Worm (Caenorhabditis elegans) whole organism, young adult: ENCODE results near the gene kin-2.

ENCODE experiments used
- T07F8.4 ChIP-seq: sonication (generic microtip); optimal IDR thresholded peaks from 2 replicates; lab custom pipeline; 2016; ENCODE audit warnings: mild to moderate bottlenecking, missing genetic modification characterization, moderate library complexity, missing compliant biosample characterization
- ceh-100 ChIP-seq: fragments of 200-800 bp; sonication (Bioruptor generic); IDR thresholded peaks from 2 replicates; pipeline ENCODE4 v1.3.6; 2022; ENCODE audit warnings: missing genetic modification reagents, missing genetic modification characterization, missing compliant biosample characterization
- ceh-40 ChIP-seq: fragments of 200-800 bp; sonication (Bioruptor generic); IDR thresholded peaks from 2 replicates; pipeline ENCODE4 v1.3.6; 2022; ENCODE audit warnings: missing genetic modification characterization, missing compliant biosample characterization
- lag-1 ChIP-seq: fragments of 200-800 bp; sonication (Bioruptor generic); IDR thresholded peaks from 2 replicates; pipeline ENCODE4 v1.3.6; 2022; ENCODE audit warnings: missing genetic modification reagents, missing genetic modification characterization, missing compliant biosample characterization
- lin-40 ChIP-seq: sonication (generic microtip); optimal IDR thresholded peaks from 2 replicates; lab custom pipeline; 2016; ENCODE audit warnings: missing genetic modification characterization, mild to moderate bottlenecking, missing compliant biosample characterization, missing genotype, missing genetic modification reagents
- nfya-1 ChIP-seq: sonication (generic microtip); optimal IDR thresholded peaks from 2 replicates; lab custom pipeline; 2017; ENCODE audit warnings: antibody characterized with exemption, missing compliant biosample characterization, missing genetic modification characterization, borderline replicate concordance; ENCODE audit not compliant: insufficient read depth
- nfyb-1 ChIP-seq: fragments of 200-800 bp; sonication (Bioruptor generic); IDR thresholded peaks from 2 replicates; pipeline ENCODE4 v1.3.6; 2022; ENCODE audit warnings: missing genetic modification reagents, missing genetic modification characterization, missing compliant biosample characterization
- nhr-90 ChIP-seq: sonication (generic microtip); optimal IDR thresholded peaks from 2 replicates; lab custom pipeline; 2016; ENCODE audit warnings: missing genotype, mild to moderate bottlenecking, missing genetic modification characterization, missing compliant biosample characterization
- pha-4 ChIP-seq: fragments of 150-350 bp; sonication (generic microtip); optimal IDR thresholded peaks from 2 replicates; lab custom pipeline; 2014; ENCODE audit warnings: missing biosample characterization, missing genetic modification reagents, missing genetic modification characterization
- rpc-1 ChIP-seq, 2 experiments: fragments of 150-350 bp in 1 of 2; sonication (generic microtip) in 1 of 2; optimal IDR thresholded peaks; 2 replicates each; lab custom pipeline; 2014 to 2018; ENCODE audit warnings: missing biosample characterization in 1 of 2, missing genetic modification characterization in 1 of 2, missing genetic modification reagents in 1 of 2, missing genotype in 1 of 2
- snpc-3.4 ChIP-seq: sonication (generic microtip); optimal IDR thresholded peaks from 2 replicates; lab custom pipeline; 2017; ENCODE audit warnings: missing genetic modification characterization, mild to moderate bottlenecking, missing compliant biosample characterization, antibody characterized with exemption, moderate library complexity, missing genotype, missing genetic modification reagents
- snpc-4 ChIP-seq, 5 experiments: fragments of 150-350 bp in 1 of 5; sonication (generic microtip) in 4 of 5; optimal IDR thresholded peaks; 2 replicates each; lab custom pipeline; 2014 to 2018; ENCODE audit warnings: missing genetic modification characterization in 5 of 5, missing biosample characterization in 3 of 5, antibody characterized with exemption in 2 of 5, mild to moderate bottlenecking in 2 of 5, missing compliant biosample characterization in 2 of 5, missing genotype in 2 of 5, moderate library complexity in 2 of 5, missing genetic modification reagents in 1 of 5
- unc-130 ChIP-seq: sonication (generic microtip); optimal IDR thresholded peaks from 2 replicates; lab custom pipeline; 2016; ENCODE audit warnings: missing genetic modification reagents, missing genetic modification characterization, missing compliant biosample characterization
- ztf-26 ChIP-seq: sonication (generic microtip); optimal IDR thresholded peaks from 2 replicates; lab custom pipeline; 2017; ENCODE audit warnings: missing genetic modification characterization, missing compliant biosample characterization

ce11 chrX:5972212-5972611 lies 5.4 kb downstream of the kin-2 start:
- TF ChIP-seq unc-130 (GFP tag; lab: Kevin White, UChicago), result no peak
- TF ChIP-seq snpc-4 (GFP tag; optimal IDR thresholded peaks at IDR 0.05; lab: Kevin White, UChicago), result no peak
- TF ChIP-seq snpc-4 (tag; optimal IDR thresholded peaks at IDR 0.05; lab: Kevin White, UChicago), result no peak
- TF ChIP-seq rpc-1 (optimal IDR thresholded peaks at IDR 0.05; lab: Kevin White, UChicago), result no peak
- TF ChIP-seq rpc-1 (tag; optimal IDR thresholded peaks at IDR 0.05; lab: Kevin White, UChicago), result no peak
- no peak for TF ChIP-seq nfyb-1 (GFP tag; lab: Robert Waterston, UW)
- no peak for TF ChIP-seq lag-1 (GFP tag; lab: Robert Waterston, UW)
- no peak for TF ChIP-seq snpc-3.4 (tag; lab: Kevin White, UChicago)
- TF ChIP-seq nfya-1 (tag; lab: Kevin White, UChicago), result no peak
- no peak for TF ChIP-seq nhr-90
- no peak for TF ChIP-seq lin-40 (tag; lab: Kevin White, UChicago)
- no peak for TF ChIP-seq ztf-26 (tag; lab: Kevin White, UChicago)
- TF ChIP-seq pha-4 (tag; lab: Kevin White, UChicago), result no peak
- TF ChIP-seq ceh-40 (GFP tag; lab: Robert Waterston, UW), result no peak
- no peak for TF ChIP-seq ceh-100
- TF ChIP-seq T07F8.4 (tag; lab: Kevin White, UChicago), result no peak
